Fruit fly (Drosophila melanogaster) whole organism, embryonic: Measurements from ENCODE around the gene CG32719.

Source experiments
- ATbp ChIP-seq: fragments of 200-800 bp; sonication (Bioruptor generic); optimal IDR thresholded peaks from 2 replicates; lab custom pipeline; 2017; ENCODE audit warnings: missing biosample characterization, mild to moderate bottlenecking, missing genetic modification characterization, missing genetic modification reagents
- BEAF-32 ChIP-seq: fragments of 200-800 bp; sonication (Bioruptor generic); optimal IDR thresholded peaks from 3 replicates; lab custom pipeline; 2017; ENCODE audit warnings: missing biosample characterization, missing genetic modification characterization, mild to moderate bottlenecking, moderate library complexity, missing genetic modification reagents
- Blimp-1 ChIP-seq: fragments of 200-800 bp; sonication (Bioruptor generic); optimal IDR thresholded peaks from 3 replicates; lab custom pipeline; 2018; ENCODE audit warnings: missing biosample characterization, missing genetic modification characterization, mild to moderate bottlenecking, moderate library complexity, missing genetic modification reagents
- CG10209 ChIP-seq: fragments of 200-800 bp; sonication (Bioruptor generic); optimal IDR thresholded peaks from 3 replicates; lab custom pipeline; 2017; ENCODE audit warnings: missing biosample characterization, mild to moderate bottlenecking, missing genetic modification characterization, missing genetic modification reagents
- CG12071 ChIP-seq: fragments of 200-800 bp; sonication (Bioruptor generic); optimal IDR thresholded peaks from 3 replicates; lab custom pipeline; 2018; ENCODE audit warnings: missing biosample characterization, mild to moderate bottlenecking, missing genetic modification characterization
- CG1233 ChIP-seq: fragments of 200-800 bp; sonication (Bioruptor generic); optimal IDR thresholded peaks from 4 replicates; lab custom pipeline; 2018; ENCODE audit warnings: missing biosample characterization, mild to moderate bottlenecking, missing genetic modification characterization
- CG15479 ChIP-seq: fragments of 200-800 bp; sonication (Bioruptor generic); optimal IDR thresholded peaks from 3 replicates; lab custom pipeline; 2019; ENCODE audit warnings: missing biosample characterization, mild to moderate bottlenecking, missing genetic modification characterization, moderate library complexity
- CG15696 ChIP-seq: fragments of 200-800 bp; sonication (Bioruptor generic); optimal IDR thresholded peaks from 2 replicates; lab custom pipeline; 2019; ENCODE audit warnings: missing biosample characterization, mild to moderate bottlenecking, missing genetic modification characterization, moderate library complexity
- CG1603 ChIP-seq: fragments of 200-800 bp; sonication (Bioruptor generic); optimal IDR thresholded peaks from 2 replicates; lab custom pipeline; 2019; ENCODE audit warnings: missing biosample characterization, mild to moderate bottlenecking, missing genetic modification characterization, moderate library complexity
- CG17385 ChIP-seq: fragments of 200-800 bp; sonication (Bioruptor generic); optimal IDR thresholded peaks from 3 replicates; lab custom pipeline; 2018; ENCODE audit warnings: missing biosample characterization, mild to moderate bottlenecking, missing genetic modification characterization
- CG17829 ChIP-seq: fragments of 200-800 bp; optimal IDR thresholded peaks from 2 replicates; lab custom pipeline; 2019; ENCODE audit warnings: missing biosample characterization, mild to moderate bottlenecking, missing genetic modification characterization, moderate library complexity
- CG18476 ChIP-seq: fragments of 200-800 bp; sonication (Bioruptor generic); optimal IDR thresholded peaks from 2 replicates; lab custom pipeline; 2016; ENCODE audit warnings: missing biosample characterization, mild to moderate bottlenecking, missing genetic modification characterization
- CG33557 ChIP-seq: fragments of 200-800 bp; sonication (Bioruptor generic); optimal IDR thresholded peaks from 2 replicates; lab custom pipeline; 2019; ENCODE audit warnings: missing biosample characterization, mild to moderate bottlenecking, missing genetic modification characterization, moderate library complexity
- CG34224 ChIP-seq: fragments of 200-800 bp; sonication (Bioruptor generic); IDR thresholded peaks from 3 replicates; pipeline ENCODE4 v1.3.6; 2022; ENCODE audit warnings: missing biosample characterization, missing genetic modification characterization; ENCODE audit not compliant: partially characterized antibody
- CG4707 ChIP-seq: fragments of 200-800 bp; sonication (Bioruptor generic); optimal IDR thresholded peaks from 2 replicates; lab custom pipeline; 2018; ENCODE audit warnings: missing biosample characterization, mild to moderate bottlenecking, missing genetic modification characterization, moderate library complexity
- CG6254 ChIP-seq: fragments of 200-800 bp; sonication (Bioruptor generic); optimal IDR thresholded peaks from 3 replicates; lab custom pipeline; 2017; ENCODE audit warnings: mild to moderate bottlenecking, missing biosample characterization, missing genetic modification reagents, missing genetic modification characterization
- CG9437 ChIP-seq: fragments of 200-800 bp; sonication (Bioruptor generic); optimal IDR thresholded peaks from 2 replicates; lab custom pipeline; 2018; ENCODE audit warnings: missing biosample characterization, mild to moderate bottlenecking, missing genetic modification characterization
- CG9727 ChIP-seq: fragments of 200-800 bp; sonication (Bioruptor generic); optimal IDR thresholded peaks from 3 replicates; lab custom pipeline; 2017; ENCODE audit warnings: missing biosample characterization, mild to moderate bottlenecking, missing genetic modification characterization
- Chrac-16 ChIP-seq: fragments of 200-800 bp; sonication (Bioruptor generic); optimal IDR thresholded peaks from 3 replicates; lab custom pipeline; 2016; ENCODE audit warnings: missing biosample characterization, missing genetic modification characterization
- E2f2 ChIP-seq: fragments of 200-800 bp; sonication (Bioruptor generic); IDR thresholded peaks from 2 replicates; pipeline ENCODE4 v1.3.6; 2022; ENCODE audit warnings: missing biosample characterization, missing genetic modification characterization
- ERR ChIP-seq: fragments of 200-800 bp; sonication (Bioruptor generic); optimal IDR thresholded peaks from 2 replicates; lab custom pipeline; 2016; ENCODE audit warnings: missing biosample characterization, missing genetic modification characterization
- HHEX ChIP-seq: fragments of 200-800 bp; sonication (Bioruptor generic); optimal IDR thresholded peaks from 3 replicates; lab custom pipeline; 2017; ENCODE audit warnings: missing biosample characterization, mild to moderate bottlenecking, missing genetic modification characterization, missing genetic modification reagents
- HLHmδ ChIP-seq: fragments of 200-800 bp; sonication (Bioruptor generic); optimal IDR thresholded peaks from 2 replicates; lab custom pipeline; 2018; ENCODE audit warnings: missing biosample characterization, mild to moderate bottlenecking, missing genetic modification characterization, moderate library complexity
- Hr3 ChIP-seq: fragments of 200-800 bp; sonication (Bioruptor generic); optimal IDR thresholded peaks from 3 replicates; lab custom pipeline; 2016; ENCODE audit warnings: missing biosample characterization, missing genetic modification characterization
- Med ChIP-seq: fragments of 200-800 bp; sonication (Bioruptor generic); peaks from one replicate; lab custom pipeline; 2016; ENCODE audit warnings: missing biosample characterization, missing genetic modification characterization, mild to moderate bottlenecking, inconsistent platforms, moderate library complexity
- Meics ChIP-seq: fragments of 200-800 bp; sonication (Bioruptor generic); optimal IDR thresholded peaks from 2 replicates; lab custom pipeline; 2017; ENCODE audit warnings: missing biosample characterization, mild to moderate bottlenecking, missing genetic modification characterization
- NC2β ChIP-seq: fragments of 200-800 bp; sonication (Bioruptor generic); optimal IDR thresholded peaks from 2 replicates; lab custom pipeline; 2016; ENCODE audit warnings: missing biosample characterization, missing genetic modification characterization
- Nf-YB ChIP-seq: fragments of 200-800 bp; sonication (Bioruptor generic); optimal IDR thresholded peaks from 3 replicates; lab custom pipeline; 2019; ENCODE audit warnings: missing biosample characterization, mild to moderate bottlenecking, missing genetic modification characterization, moderate library complexity
- Pdp1 ChIP-seq, 2 experiments: fragments of 200-800 bp; sonication (Bioruptor generic); optimal IDR thresholded peaks; 3 replicates each; lab custom pipeline; 2016; ENCODE audit warnings: missing biosample characterization in 2 of 2, missing genetic modification characterization in 2 of 2, mild to moderate bottlenecking in 1 of 2, moderate library complexity in 1 of 2
- Ptx1 ChIP-seq: fragments of 200-800 bp; sonication (Bioruptor generic); IDR thresholded peaks from 2 replicates; pipeline ENCODE4 v1.3.6; 2022; ENCODE audit warnings: missing biosample characterization, missing genetic modification characterization
- Sin3A ChIP-seq: fragments of >200 bp; optimal IDR thresholded peaks from 2 replicates; lab custom pipeline; 2018
- Xrp1 ChIP-seq: fragments of 200-800 bp; sonication (Bioruptor generic); IDR thresholded peaks from 2 replicates; pipeline ENCODE4 v1.3.6; 2022; ENCODE audit warnings: missing biosample characterization, missing genetic modification characterization
- ac ChIP-seq: fragments of 200-800 bp; sonication (Bioruptor generic); optimal IDR thresholded peaks from 3 replicates; lab custom pipeline; 2017; ENCODE audit warnings: missing biosample characterization, mild to moderate bottlenecking, missing genetic modification characterization
- bcd ChIP-seq: fragments of 200-800 bp; sonication (Bioruptor generic); optimal IDR thresholded peaks from 2 replicates; lab custom pipeline; 2017; ENCODE audit warnings: missing biosample characterization, mild to moderate bottlenecking, missing genetic modification characterization
- chif ChIP-seq, 2 experiments: fragments of 200-800 bp; sonication (Bioruptor generic); optimal IDR thresholded peaks; 3 replicates each; lab custom pipeline; 2016; ENCODE audit warnings: missing biosample characterization in 2 of 2, missing genetic modification characterization in 2 of 2
- crc ChIP-seq: fragments of 200-800 bp; sonication (Bioruptor generic); optimal IDR thresholded peaks from 2 replicates; lab custom pipeline; 2016; ENCODE audit warnings: missing biosample characterization, missing genetic modification characterization
- kay ChIP-seq: fragments of 200-800 bp; sonication (Bioruptor generic); optimal IDR thresholded peaks from 2 replicates; lab custom pipeline; 2016; ENCODE audit warnings: missing biosample characterization, missing genetic modification characterization
- nerfin-1 ChIP-seq: fragments of 200-800 bp; sonication (Bioruptor generic); optimal IDR thresholded peaks from 3 replicates; lab custom pipeline; 2019; ENCODE audit warnings: missing biosample characterization, mild to moderate bottlenecking, missing genetic modification characterization, moderate library complexity
- onecut ChIP-seq: fragments of 200-800 bp; sonication (Bioruptor generic); IDR thresholded peaks from 2 replicates; pipeline ENCODE4 v1.3.6; 2022; ENCODE audit warnings: missing biosample characterization, missing genetic modification characterization
- otp ChIP-seq: fragments of 200-800 bp; sonication (Bioruptor generic); IDR thresholded peaks from 3 replicates; pipeline ENCODE4, ENCODE4 v1.3.6; 2022; ENCODE audit warnings: missing biosample characterization, missing genetic modification characterization
- pan ChIP-seq, 4 experiments: fragments of >200 bp in 3 of 4; fragments of 200-800 bp in 1 of 4; sonication (Bioruptor generic) in 1 of 4; optimal IDR thresholded peaks in 3 of 4; IDR thresholded peaks in 1 of 4; 2 replicates each; pipeline versions ENCODE4 v1.3.6 to Lab custom; 2017 to 2022; ENCODE audit warnings: missing biosample characterization in 2 of 4, missing genetic modification characterization in 2 of 4, mixed read lengths in 1 of 4
- prd ChIP-seq, 3 experiments: fragments of >200 bp in 2 of 3; fragments of 200-800 bp in 1 of 3; sonication (Bioruptor generic) in 1 of 3; optimal IDR thresholded peaks in 2 of 3; IDR thresholded peaks in 1 of 3; 2 replicates in 2 of 3; 3 replicates in 1 of 3; pipeline versions ENCODE4 v1.3.6 to Lab custom; 2017 to 2022; ENCODE audit warnings: missing biosample characterization in 1 of 3, missing genetic modification characterization in 1 of 3
- ro ChIP-seq: fragments of 200-800 bp; sonication (Bioruptor generic); IDR thresholded peaks from 2 replicates; pipeline ENCODE4 v1.3.6; 2022; ENCODE audit warnings: missing biosample characterization, missing genetic modification characterization
- sens ChIP-seq: fragments of 200-800 bp; sonication (Bioruptor generic); peaks from one replicate; lab custom pipeline; 2016; ENCODE audit warnings: missing biosample characterization, missing genetic modification characterization
- sqz ChIP-seq: fragments of 200-800 bp; sonication (Bioruptor generic); optimal IDR thresholded peaks from 3 replicates; lab custom pipeline; 2018; ENCODE audit warnings: missing biosample characterization, mild to moderate bottlenecking, missing genetic modification characterization
- sug ChIP-seq: fragments of 200-800 bp; optimal IDR thresholded peaks from 2 replicates; lab custom pipeline; 2019; ENCODE audit warnings: missing biosample characterization, mild to moderate bottlenecking, missing genetic modification characterization, moderate library complexity
- tll ChIP-seq, 2 experiments: fragments of 200-800 bp in 1 of 2; fragments of >200 bp in 1 of 2; sonication (Bioruptor generic) in 1 of 2; optimal IDR thresholded peaks; 2 replicates each; lab custom pipeline; 2017 to 2019; ENCODE audit warnings: missing biosample characterization in 2 of 2, missing genetic modification characterization in 2 of 2, mild to moderate bottlenecking in 1 of 2, moderate library complexity in 1 of 2
- zfh1 ChIP-seq: fragments of 200-800 bp; sonication (Bioruptor generic); IDR thresholded peaks from 3 replicates; pipeline ENCODE4 v1.3.6; 2022; ENCODE audit warnings: missing biosample characterization, missing genetic modification characterization

CG32719 gene

DNA sequence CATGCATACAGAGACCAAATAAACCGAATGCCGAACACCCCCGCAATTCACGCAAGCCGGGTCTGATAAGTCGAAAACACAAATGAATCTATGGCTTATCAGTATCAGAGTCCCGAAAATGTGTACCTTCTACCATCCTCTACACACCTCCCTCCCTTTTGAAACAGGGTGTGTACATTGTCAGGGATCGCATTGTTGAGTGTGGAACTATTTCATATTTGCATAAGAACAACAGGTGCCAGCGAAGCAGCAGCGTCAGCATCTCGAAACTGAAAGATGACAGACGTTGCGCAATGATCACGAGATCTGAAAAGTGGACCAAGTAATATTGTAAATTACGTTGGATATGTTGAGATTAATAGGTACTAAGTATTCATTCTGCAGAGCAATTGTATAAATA lies 32.0 kb upstream of the CG32719 start:
- TF ChIP-seq CG15696 (tag; lab: Kevin White, UChicago) (peak; percentile 52), prd (optimal IDR thresholded peaks at IDR 0.05; lab: Kevin White, UChicago) (no peak), prd (GFP tag; IDR thresholded peaks at IDR 0.05; lab: Robert Waterston, UW) (peak; percentile 37; the same call in 1 of the 3 replicates), zfh1 (GFP tag; lab: Robert Waterston, UW) (0 out of 3 replicates have a peak, but pooled peaks have one; percentile 34), CG18476 (GFP tag; lab: Kevin White, UChicago) (peak; percentile 6), CG4707 (peak; percentile 4), crc (GFP tag; lab: Kevin White, UChicago) (no peak), nerfin-1 (tag; lab: Kevin White, UChicago) (peak; percentile 19), CG12071 (no peak), bcd (GFP tag; lab: Kevin White, UChicago) (no peak), ro (no peak), Nf-YB (GFP tag; lab: Kevin White, UChicago) (no peak), ATbp (GFP tag; lab: Kevin White, UChicago) (peak; percentile 47), CG9437 (GFP tag; lab: Kevin White, UChicago) (no peak), Blimp-1 (GFP tag; lab: Kevin White, UChicago) (peak; percentile 16), Ptx1 (0 out of 2 replicates have a peak, but pooled peaks have one; percentile 8), CG33557 (peak; percentile 27), CG17829 (no peak), tll (GFP tag; optimal IDR thresholded peaks at IDR 0.05; lab: Kevin White, UChicago) (peak in 1 of 2 experiments; percentile 65), pan (optimal IDR thresholded peaks at IDR 0.05; lab: Kevin White, UChicago) (no peak), pan (GFP tag; optimal IDR thresholded peaks at IDR 0.05 in 1 of 2, IDR thresholded peaks at IDR 0.05 in 1 of 2) (no peak), onecut (0 out of 2 replicates have a peak, but pooled peaks have one; percentile 15), Pdp1 (GFP tag; optimal IDR thresholded peaks at IDR 0.05; lab: Kevin White, UChicago) (peak in 1 of 2 experiments; percentile 70), E2f2 (no peak), Med (GFP tag; lab: Kevin White, UChicago) (peak; percentile 76), otp (GFP tag; lab: Robert Waterston, UW) (0 out of 3 replicates have a peak, but pooled peaks have one; percentile 49), CG34224 (GFP tag; lab: Robert Waterston, UW) (no peak), Hr3 (GFP tag; lab: Kevin White, UChicago) (no peak), CG9727 (peak; percentile 36), CG6254 (peak; percentile 41), sug (no peak), CG10209 (GFP tag; lab: Kevin White, UChicago) (peak; percentile 31), CG15479 (GFP tag; lab: Kevin White, UChicago) (peak; percentile 95), NC2β (GFP tag; lab: Kevin White, UChicago) (peak; percentile 43), Meics (GFP tag; lab: Kevin White, UChicago) (no peak), ac (peak; percentile 34), CG17385 (no peak), CG1603 (tag; lab: Kevin White, UChicago) (peak; percentile 46), ERR (no peak), Sin3A (no peak), sqz (GFP tag; lab: Kevin White, UChicago) (no peak), sens (GFP tag; lab: Kevin White, UChicago) (peak; percentile 74), chif (GFP tag; optimal IDR thresholded peaks at IDR 0.05; lab: Kevin White, UChicago) (peak in 1 of 2 experiments; percentile 12), BEAF-32 (GFP tag; lab: Kevin White, UChicago) (no peak), HHEX (GFP tag; lab: Kevin White, UChicago) (peak; percentile 3), kay (no peak), Xrp1 (GFP tag; lab: Robert Waterston, UW) (peak; percentile 65), CG1233 (GFP tag; lab: Kevin White, UChicago) (peak; percentile 44), Chrac-16 (GFP tag; lab: Kevin White, UChicago) (no peak), HLHmδ (peak; percentile 53)
